Worm (Caenorhabditis elegans): Measurements from ENCODE around the gene egl-1.

DNA sequence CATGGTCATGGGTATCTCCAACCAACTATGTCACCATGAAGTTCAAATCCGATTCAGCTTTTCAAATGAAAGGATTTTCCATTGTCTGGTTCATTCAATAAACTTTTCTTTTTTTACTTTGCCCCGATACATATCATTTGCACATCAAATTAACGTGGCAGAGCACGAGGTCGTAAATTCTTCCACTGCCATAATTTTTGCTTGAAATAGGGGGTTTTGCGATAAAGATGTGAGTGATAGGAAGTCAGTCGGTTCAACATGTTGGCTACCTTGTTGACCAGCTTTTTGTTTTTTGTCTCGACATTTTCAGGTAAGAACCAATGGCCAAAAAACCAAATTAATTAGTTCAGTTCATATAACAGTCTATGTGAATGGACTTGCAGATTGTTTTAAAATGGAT lies 44.5 kb upstream of the egl-1 start, which contains the start of gene clec-54:
- TF ChIP-seq unc-62 (GFP tag; optimal IDR thresholded peaks at IDR 0.05) (no peak), pha-4 (tag; optimal IDR thresholded peaks at IDR 0.05) (no peak), daf-12 (tag; optimal IDR thresholded peaks at IDR 0.05) (no peak), nhr-77 (tag; optimal IDR thresholded peaks at IDR 0.05) (no peak), sea-2 (GFP tag; optimal IDR thresholded peaks at IDR 0.05) (no peak), ceh-16 (tag; optimal IDR thresholded peaks at IDR 0.05) (no peak), fkh-2 (tag; optimal IDR thresholded peaks at IDR 0.05) (no peak), mml-1 (tag; optimal IDR thresholded peaks at IDR 0.05) (no peak), elt-3 (tag; optimal IDR thresholded peaks at IDR 0.05) (no peak), snpc-4 (tag; optimal IDR thresholded peaks at IDR 0.05) (no peak), skn-1 (tag; optimal IDR thresholded peaks at IDR 0.05) (no peak), zag-1 (tag; optimal IDR thresholded peaks at IDR 0.05) (no peak)
